Worm (Caenorhabditis elegans): ENCODE measurements around the gene cubn-1.

DNA sequence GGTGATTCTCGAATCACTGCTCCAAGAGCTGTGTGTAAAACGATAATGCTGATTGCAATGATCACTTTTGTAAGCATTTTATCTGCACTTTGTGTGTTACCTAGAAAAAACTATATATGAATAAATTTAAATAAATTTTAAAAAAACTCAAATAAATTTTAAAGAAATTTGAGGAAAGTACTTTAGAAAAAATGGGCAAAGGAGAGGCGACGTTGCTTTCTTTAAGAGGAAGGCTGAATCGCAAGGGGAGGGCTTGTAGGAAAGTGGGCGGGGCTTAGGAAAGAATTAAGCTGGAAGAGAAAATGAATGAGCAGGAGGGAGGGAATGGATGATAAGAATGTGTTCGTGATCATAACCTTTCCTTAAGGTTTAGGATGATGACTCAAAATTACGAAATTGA, 43.3 kb upstream of the cubn-1 start, which contains the start of gene E02A10.4:
- TF ChIP-seq nhr-77 (tag; optimal IDR thresholded peaks at IDR 0.05) (no peak), egl-27 (tag; optimal IDR thresholded peaks at IDR 0.05) (no peak), sox-4 (tag; optimal IDR thresholded peaks at IDR 0.05) (no peak), ces-1 (GFP tag; optimal IDR thresholded peaks at IDR 0.05) (no peak), nhr-76 (tag; optimal IDR thresholded peaks at IDR 0.05) (no peak), fos-1 (tag; optimal IDR thresholded peaks at IDR 0.05) (no peak), nhr-71 (tag; optimal IDR thresholded peaks at IDR 0.05) (no peak), unc-30 (tag; optimal IDR thresholded peaks at IDR 0.05) (no peak), snpc-4 (tag; optimal IDR thresholded peaks at IDR 0.05) (no peak)
